Worm (Caenorhabditis elegans): ENCODE data around the gene D2089.8.

D2089.8 gene

DNA sequence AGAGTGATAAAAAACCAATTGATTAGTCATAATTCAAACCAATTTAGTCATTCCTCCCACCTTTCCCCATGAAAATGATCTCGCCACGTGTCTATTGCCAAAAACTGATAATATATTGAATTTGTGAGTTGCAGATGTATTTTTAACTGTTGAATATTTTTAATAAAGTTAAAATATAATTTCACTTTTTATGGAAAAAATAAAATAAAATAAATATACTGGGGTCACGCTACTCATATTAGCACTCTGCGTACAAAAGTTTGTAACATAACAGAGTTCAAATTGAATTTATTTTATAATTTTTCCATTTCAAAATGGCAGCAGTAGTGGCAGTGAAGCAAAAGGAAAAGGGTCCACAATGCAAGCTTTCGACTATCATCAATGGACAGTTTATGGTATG lies 44.4 kb downstream of the D2089.8 start, which contains the start of gene C14A4.13:
TSS of gene C14A4.13 (plus strand) at position 301 of the 400 bp plus-strand sequence.
- no peak for TF ChIP-seq R02D3.7 (tag; optimal IDR thresholded peaks at IDR 0.05)
- TF ChIP-seq peb-1 (tag; optimal IDR thresholded peaks at IDR 0.05) = no peak
- TF ChIP-seq dmd-4 (tag; optimal IDR thresholded peaks at IDR 0.05) = no peak
- no peak for TF ChIP-seq unc-55 (GFP tag; optimal IDR thresholded peaks at IDR 0.05)
- TF ChIP-seq ztf-4 (tag; optimal IDR thresholded peaks at IDR 0.05) = no peak

DNA sequence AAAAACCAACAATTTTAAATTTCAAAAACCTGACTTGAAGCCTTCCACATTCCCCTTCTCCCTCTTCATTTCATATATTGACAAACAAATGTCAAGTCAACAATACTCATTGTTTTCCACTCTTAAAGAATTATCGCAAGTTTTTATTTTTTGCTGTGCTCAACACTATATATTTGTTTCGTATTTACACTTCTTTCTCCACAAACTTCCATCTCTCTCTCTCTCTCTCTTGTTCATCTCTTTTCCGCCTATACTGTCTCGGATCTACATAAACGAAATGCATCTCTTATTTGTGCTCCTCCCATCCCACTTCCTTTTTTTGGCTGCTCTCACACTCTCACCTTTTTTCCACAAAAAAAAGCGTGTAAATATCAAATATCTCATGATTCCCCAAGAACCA lies 49.8 kb downstream of the D2089.8 start, which contains the start of gene C14A4.12:
TSS of gene C14A4.12 (plus strand) at position 301 of the 400 bp plus-strand sequence.
- TF ChIP-seq sma-3 (GFP tag; optimal IDR thresholded peaks at IDR 0.05) = no peak
- TF ChIP-seq lin-39 (tag; optimal IDR thresholded peaks at IDR 0.05) = no peak
- TF ChIP-seq snpc-4 (tag; optimal IDR thresholded peaks at IDR 0.05) = no peak
- no peak for TF ChIP-seq nhr-237 (tag; optimal IDR thresholded peaks at IDR 0.05)
- no peak for TF ChIP-seq mab-5 (tag; optimal IDR thresholded peaks at IDR 0.05)
- TF ChIP-seq nhr-25 (tag; optimal IDR thresholded peaks at IDR 0.05) = no peak
- TF ChIP-seq crh-2 (tag; optimal IDR thresholded peaks at IDR 0.05) = no peak
- TF ChIP-seq ceh-16 (tag; optimal IDR thresholded peaks at IDR 0.05) = no peak
- TF ChIP-seq elt-1 (tag; optimal IDR thresholded peaks at IDR 0.05) = no peak
- no peak for TF ChIP-seq ama-1 (optimal IDR thresholded peaks at IDR 0.05)
- no peak for TF ChIP-seq dmd-4 (tag; optimal IDR thresholded peaks at IDR 0.05)
- TF ChIP-seq mdl-1 (tag; optimal IDR thresholded peaks at IDR 0.05) = no peak
